Fruit fly (Drosophila melanogaster): ENCODE measurements around the gene CG11262.

- TF ChIP-seq OdsH (GFP tag; optimal IDR thresholded peaks at IDR 0.05) (peak; percentile 93), Vsx2 (GFP tag; optimal IDR thresholded peaks at IDR 0.05; ENCODE audit: partially characterized antibody) (no peak), dl (GFP tag; optimal IDR thresholded peaks at IDR 0.05; ENCODE audit: insufficient read depth in 1 of 2, partially characterized antibody in 2 of 2) (no peak)
These were observed 22.9 kb downstream of the CG11262 start, which contains the start of the genes mRpL20 and Icmt for dm6 chr3L:13017803-13018324.
